Worm (Caenorhabditis elegans) whole organism, young adult: ENCODE measurements around the gene T23F2.3.
A peak's percentile ranks its signal among the peaks of the same experiment; 100 is the strongest.

Experiments used
- B0035.1 ChIP-seq: sonication (generic microtip); optimal IDR thresholded peaks from 2 replicates; lab custom pipeline; 2016; ENCODE audit warnings: missing genetic modification characterization, mild to moderate bottlenecking, missing compliant biosample characterization, missing genotype, missing genetic modification reagents
- B0261.1 ChIP-seq: sonication (generic microtip); optimal IDR thresholded peaks from 2 replicates; lab custom pipeline; 2016; ENCODE audit warnings: mild to moderate bottlenecking, missing genetic modification characterization, moderate library complexity, missing compliant biosample characterization
- C17E4.6 ChIP-seq: fragments of 200-800 bp; sonication (Bioruptor generic); IDR thresholded peaks from 2 replicates; pipeline ENCODE4 v1.3.6; 2022; ENCODE audit warnings: missing genetic modification reagents, missing genetic modification characterization, missing compliant biosample characterization
- F22D6.2 ChIP-seq: sonication (generic microtip); optimal IDR thresholded peaks from 2 replicates; lab custom pipeline; 2016; ENCODE audit warnings: mild to moderate bottlenecking, missing genetic modification characterization, missing compliant biosample characterization
- F37B4.10 ChIP-seq: fragments of 200-800 bp; sonication (Bioruptor generic); IDR thresholded peaks from 2 replicates; pipeline ENCODE4 v1.3.6; 2022; ENCODE audit warnings: missing genetic modification characterization, missing compliant biosample characterization
- T26A5.8 ChIP-seq: sonication (generic microtip); optimal IDR thresholded peaks from 2 replicates; lab custom pipeline; 2016; ENCODE audit warnings: missing genetic modification characterization, missing compliant biosample characterization
- bed-2 ChIP-seq: fragments of 200-800 bp; sonication (Bioruptor generic); IDR thresholded peaks from 2 replicates; pipeline ENCODE4 v1.3.6; 2022; ENCODE audit warnings: missing genetic modification reagents, missing genetic modification characterization, missing compliant biosample characterization
- cebp-2 ChIP-seq: fragments of 200-800 bp; sonication (Bioruptor generic); IDR thresholded peaks from 2 replicates; pipeline ENCODE4 v1.3.6; 2022; ENCODE audit warnings: missing genetic modification characterization, missing compliant biosample characterization
- ceh-58 ChIP-seq: fragments of 200-800 bp; sonication (Bioruptor generic); IDR thresholded peaks from 2 replicates; pipeline ENCODE4 v1.3.6; 2022; ENCODE audit warnings: missing genetic modification characterization, missing compliant biosample characterization
- ceh-79 ChIP-seq: sonication (generic microtip); optimal IDR thresholded peaks from 2 replicates; lab custom pipeline; 2017; ENCODE audit warnings: mild to moderate bottlenecking, missing genetic modification characterization, missing compliant biosample characterization
- ceh-91 ChIP-seq: fragments of 200-800 bp; sonication (Bioruptor generic); IDR thresholded peaks from 2 replicates; pipeline ENCODE4 v1.3.6; 2022; ENCODE audit warnings: missing genetic modification reagents, missing genetic modification characterization, missing compliant biosample characterization
- ekl-4 ChIP-seq: fragments of 200-800 bp; sonication (Bioruptor generic); IDR thresholded peaks from 2 replicates; pipeline ENCODE4 v1.3.6; 2022; ENCODE audit warnings: missing genetic modification reagents, missing genetic modification characterization, missing compliant biosample characterization
- him-1 ChIP-seq: sonication (generic microtip); optimal IDR thresholded peaks from 2 replicates; lab custom pipeline; 2016; ENCODE audit warnings: missing genotype, missing genetic modification reagents, missing genetic modification characterization, missing compliant biosample characterization
- let-526 ChIP-seq: fragments of 200-800 bp; sonication (Bioruptor generic); IDR thresholded peaks from 2 replicates; pipeline ENCODE4 v1.3.6; 2022; ENCODE audit warnings: missing genetic modification reagents, missing genetic modification characterization, missing compliant biosample characterization
- let-607 ChIP-seq, 2 experiments: fragments of 200-800 bp in 1 of 2; sonication (Bioruptor generic) in 1 of 2; sonication (generic microtip) in 1 of 2; optimal IDR thresholded peaks; 2 replicates each; lab custom pipeline; 2016 to 2018; ENCODE audit warnings: mild to moderate bottlenecking in 2 of 2, missing compliant biosample characterization in 2 of 2, missing genetic modification characterization in 2 of 2, moderate library complexity in 2 of 2, missing genotype in 1 of 2
- lin-40 ChIP-seq: sonication (generic microtip); optimal IDR thresholded peaks from 2 replicates; lab custom pipeline; 2016; ENCODE audit warnings: missing genetic modification characterization, mild to moderate bottlenecking, missing compliant biosample characterization, missing genotype, missing genetic modification reagents
- madf-10 ChIP-seq: sonication (generic microtip); optimal IDR thresholded peaks from 2 replicates; lab custom pipeline; 2016; ENCODE audit warnings: mild to moderate bottlenecking, missing genetic modification characterization, missing compliant biosample characterization
- madf-8 ChIP-seq: fragments of 200-800 bp; sonication (Bioruptor generic); conservative IDR thresholded peaks from 2 replicates; pipeline ENCODE4 v1.3.6; 2022; ENCODE audit warnings: missing genetic modification reagents, missing genetic modification characterization, missing compliant biosample characterization
- mel-28 ChIP-seq: sonication (generic microtip); optimal IDR thresholded peaks from 2 replicates; lab custom pipeline; 2016; ENCODE audit warnings: borderline replicate concordance, mild to moderate bottlenecking, missing genetic modification characterization, missing compliant biosample characterization
- mes-4 ChIP-seq: sonication (generic microtip); optimal IDR thresholded peaks from 2 replicates; lab custom pipeline; 2016; ENCODE audit warnings: missing genotype, missing genetic modification characterization, missing compliant biosample characterization
- nhr-27 ChIP-seq: fragments of 200-800 bp; sonication (Bioruptor generic); optimal IDR thresholded peaks from 2 replicates; lab custom pipeline; 2018; ENCODE audit warnings: mild to moderate bottlenecking, missing genetic modification characterization, moderate library complexity, missing compliant biosample characterization
- nhr-80 ChIP-seq: sonication (generic microtip); optimal IDR thresholded peaks from 2 replicates; lab custom pipeline; 2016; ENCODE audit warnings: missing genetic modification characterization, missing compliant biosample characterization
- nhr-90 ChIP-seq: sonication (generic microtip); optimal IDR thresholded peaks from 2 replicates; lab custom pipeline; 2016; ENCODE audit warnings: missing genotype, mild to moderate bottlenecking, missing genetic modification characterization, missing compliant biosample characterization
- pha-4 ChIP-seq: fragments of 150-350 bp; sonication (generic microtip); optimal IDR thresholded peaks from 2 replicates; lab custom pipeline; 2014; ENCODE audit warnings: missing biosample characterization, missing genetic modification reagents, missing genetic modification characterization
- repo-1 ChIP-seq: sonication (generic microtip); optimal IDR thresholded peaks from 2 replicates; lab custom pipeline; 2017; ENCODE audit warnings: mild to moderate bottlenecking, missing genetic modification characterization, missing compliant biosample characterization
- sea-2 ChIP-seq: fragments of 200-800 bp; sonication (Bioruptor generic); IDR thresholded peaks from 2 replicates; pipeline ENCODE4 v1.3.6; 2022; ENCODE audit warnings: missing genetic modification characterization, missing compliant biosample characterization
- unc-62 ChIP-seq: fragments of 150-350 bp; optimal IDR thresholded peaks from 2 replicates; lab custom pipeline; 2014; ENCODE audit warnings: missing biosample characterization, missing genetic modification reagents, missing genetic modification characterization
- zfh-2 ChIP-seq: fragments of 200-800 bp; sonication (Bioruptor generic); conservative IDR thresholded peaks from 2 replicates; pipeline ENCODE4 v1.3.6; 2022; ENCODE audit warnings: missing genetic modification reagents, missing genetic modification characterization, missing compliant biosample characterization
- ztf-25 ChIP-seq: fragments of 200-800 bp; sonication (Bioruptor generic); IDR thresholded peaks from 2 replicates; pipeline ENCODE4 v1.3.6; 2022; ENCODE audit warnings: missing genetic modification reagents, missing genetic modification characterization, missing compliant biosample characterization
- ztf-26 ChIP-seq: sonication (generic microtip); optimal IDR thresholded peaks from 2 replicates; lab custom pipeline; 2017; ENCODE audit warnings: missing genetic modification characterization, missing compliant biosample characterization

T23F2.3 gene

ce11 chrX:5509114-5509877, 2.8 kb downstream of the T23F2.3 start:
- TF ChIP-seq bed-2 (GFP tag; lab: Robert Waterston, UW) (0 out of 2 replicates have a peak, but pooled peaks have one; percentile 9), nhr-80 (tag; lab: Kevin White, UChicago) (peak; percentile 22), let-607 (tag; optimal IDR thresholded peaks at IDR 0.05; lab: Kevin White, UChicago) (no peak), zfh-2 (peak; percentile 58)

ce11 chrX:5507926-5508325, 4.2 kb downstream of the T23F2.3 start:
- TF ChIP-seq ceh-58 (GFP tag; lab: Robert Waterston, UW) (0 out of 2 replicates have a peak, but pooled peaks have one; percentile 7), ztf-26 (tag; lab: Kevin White, UChicago) (no peak), nhr-27 (tag; lab: Kevin White, UChicago) (no peak)

- TF ChIP-seq madf-10 (tag; lab: Kevin White, UChicago) (no peak), ceh-79 (tag; lab: Kevin White, UChicago) (no peak), sea-2 (no peak), ztf-26 (tag; lab: Kevin White, UChicago) (no peak), ekl-4 (GFP tag; lab: Robert Waterston, UW) (no peak), mel-28 (no peak), C17E4.6 (GFP tag; lab: Robert Waterston, UW) (no peak)
Measured at ce11 chrX:5506432-5506977, 5.6 kb downstream of the T23F2.3 start.

ce11 chrX:5505148-5505547, 7.0 kb downstream of the T23F2.3 start, which contains the start of gene T23F2.2:
Gene T23F2.2, minus strand, starts transcription at chrX:5505248.
- TF ChIP-seq unc-62 (GFP tag; lab: Kevin White, UChicago) (no peak), ceh-91 (no peak), ztf-25 (GFP tag; lab: Robert Waterston, UW) (no peak), lin-40 (no peak), him-1 (tag; lab: Kevin White, UChicago) (no peak), B0261.1 (tag; lab: Kevin White, UChicago) (no peak), B0035.1 (no peak), F22D6.2 (tag; lab: Kevin White, UChicago) (no peak), zfh-2 (no peak), let-526 (GFP tag; lab: Robert Waterston, UW) (no peak), T26A5.8 (no peak), F37B4.10 (GFP tag; lab: Robert Waterston, UW) (no peak), nhr-90 (tag; lab: Kevin White, UChicago) (no peak)

- no peak for TF ChIP-seq repo-1 (tag; lab: Kevin White, UChicago)
- TF ChIP-seq cebp-2 (GFP tag; lab: Robert Waterston, UW): no peak
- TF ChIP-seq madf-8 (GFP tag; lab: Robert Waterston, UW): no peak
- TF ChIP-seq F37B4.10 (GFP tag; lab: Robert Waterston, UW): no peak
- TF ChIP-seq zfh-2: 0 out of 2 replicates have a peak, but pooled peaks have one; percentile 34
- no peak for TF ChIP-seq mes-4 (tag; lab: Kevin White, UChicago)
- no peak for TF ChIP-seq pha-4
Measured at ce11 chrX:5492820-5493382, 19.2 kb downstream of the T23F2.3 start, which contains the start of the genes bus-8A and bus-8B. Gene bus-8A, plus strand, starts transcription at chrX:5492915. Gene bus-8B, plus strand, starts transcription at chrX:5493332.
